Worm (Caenorhabditis elegans) whole organism, L2 larva: ENCODE measurements around the gene pak-2.

Source experiments
- F13H6.1 ChIP-seq: sonication (generic microtip); optimal IDR thresholded peaks from 2 replicates; lab custom pipeline; 2016; ENCODE audit warnings: missing genetic modification characterization, missing compliant biosample characterization
- ama-1 ChIP-seq: fragments of 150-350 bp; optimal IDR thresholded peaks from 2 replicates; lab custom pipeline; 2018; ENCODE audit warnings: inconsistent platforms
- egl-27 ChIP-seq: sonication (generic microtip); optimal IDR thresholded peaks from 3 replicates; lab custom pipeline; 2017; ENCODE audit warnings: missing biosample characterization, missing genetic modification reagents, missing genetic modification characterization
- mdl-1 ChIP-seq, 2 experiments: fragments of 150-350 bp in 1 of 2; sonication (generic microtip) in 1 of 2; optimal IDR thresholded peaks; 2 replicates each; lab custom pipeline; 2017; ENCODE audit warnings: missing biosample characterization in 2 of 2, missing genetic modification characterization in 2 of 2
- nhr-10 ChIP-seq: sonication (generic microtip); optimal IDR thresholded peaks from 2 replicates; lab custom pipeline; 2017; ENCODE audit warnings: missing biosample characterization, missing genetic modification characterization
- nhr-12 ChIP-seq: fragments of 150-350 bp; optimal IDR thresholded peaks from 2 replicates; lab custom pipeline; 2014; ENCODE audit warnings: missing biosample characterization, missing genetic modification characterization

ce11 chrV:11030675-11031074 lies 8.6 kb downstream of the pak-2 start:
- no peak for TF ChIP-seq nhr-10
- TF ChIP-seq nhr-12, result no peak
- TF ChIP-seq F13H6.1 (tag; lab: Kevin White, UChicago), result no peak
- no peak for TF ChIP-seq ama-1 (lab: Kevin White, UChicago)
- no peak for TF ChIP-seq mdl-1 (tag; optimal IDR thresholded peaks at IDR 0.05; lab: Kevin White, UChicago)
- TF ChIP-seq egl-27 (tag; lab: Kevin White, UChicago), result no peak
